Worm (Caenorhabditis elegans) whole organism, L3 larva: ENCODE results near the gene nspc-4.

Experiments
- ceh-82 ChIP-seq: fragments of 150-350 bp; optimal IDR thresholded peaks from 2 replicates; lab custom pipeline; 2014; ENCODE audit warnings: missing biosample characterization, missing genetic modification characterization
- elt-3 ChIP-seq, 3 experiments: fragments of 150-350 bp in 1 of 3; sonication (generic microtip) in 2 of 3; optimal IDR thresholded peaks; 2 replicates in 2 of 3; 4 replicates in 1 of 3; lab custom pipeline; 2014 to 2017; ENCODE audit warnings: missing biosample characterization in 3 of 3, missing genetic modification characterization in 3 of 3
- lin-15B ChIP-seq: fragments of 150-350 bp; optimal IDR thresholded peaks from 2 replicates; lab custom pipeline; 2014; ENCODE audit warnings: missing biosample characterization, missing genetic modification characterization
- nhr-23 ChIP-seq: fragments of 150-350 bp; optimal IDR thresholded peaks from 2 replicates; lab custom pipeline; 2014; ENCODE audit warnings: missing biosample characterization, missing genetic modification reagents, missing genetic modification characterization
- nhr-77 ChIP-seq: fragments of 150-350 bp; optimal IDR thresholded peaks from 2 replicates; lab custom pipeline; 2014; ENCODE audit warnings: missing biosample characterization, missing genetic modification characterization

DNA sequence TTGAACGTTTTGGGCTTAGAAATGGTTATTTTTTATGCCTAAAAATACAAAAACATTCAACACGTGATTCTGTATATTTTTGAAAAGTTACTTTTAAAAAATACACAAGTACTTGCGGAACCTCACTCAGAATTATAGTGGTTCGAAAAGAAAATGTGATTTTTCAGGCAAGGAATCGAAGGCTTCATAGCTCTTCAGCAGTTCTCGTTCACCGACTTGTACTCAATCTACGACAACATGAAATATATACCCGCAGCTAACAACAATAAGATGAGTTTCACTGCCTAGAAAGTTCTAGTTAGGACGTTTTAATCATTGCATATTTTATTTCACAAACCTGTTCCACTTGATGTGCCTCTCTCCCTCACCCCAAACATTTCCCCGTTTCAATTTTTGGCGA is 24.4 kb upstream of the nspc-4 start:
- TF ChIP-seq elt-3 (tag; optimal IDR thresholded peaks at IDR 0.05; lab: Kevin White, UChicago), result no peak
- no peak for TF ChIP-seq ceh-82
- TF ChIP-seq nhr-23 (tag; lab: Kevin White, UChicago), result no peak
- no peak for TF ChIP-seq lin-15B
- no peak for TF ChIP-seq nhr-77 (tag; lab: Kevin White, UChicago)
